Worm (Caenorhabditis elegans) whole organism, L2 larva: ENCODE data around the gene ikke-1.

Source experiments
- aly-2 ChIP-seq: fragments of 150-350 bp; optimal IDR thresholded peaks from 2 replicates; lab custom pipeline; 2014; ENCODE audit warnings: missing biosample characterization, missing genetic modification characterization
- ama-1 ChIP-seq: fragments of 150-350 bp; optimal IDR thresholded peaks from 2 replicates; lab custom pipeline; 2018; ENCODE audit warnings: inconsistent platforms
- blmp-1 ChIP-seq: sonication (generic microtip); optimal IDR thresholded peaks from 2 replicates; lab custom pipeline; 2017; ENCODE audit warnings: missing genetic modification characterization, mild to moderate bottlenecking, missing compliant biosample characterization, antibody characterized with exemption, moderate library complexity; ENCODE audit not compliant: insufficient read depth
- ceh-16 ChIP-seq: fragments of 150-350 bp; optimal IDR thresholded peaks from 2 replicates; lab custom pipeline; 2014; ENCODE audit warnings: missing biosample characterization, missing genetic modification characterization
- elt-1 ChIP-seq: fragments of 150-350 bp; optimal IDR thresholded peaks from 2 replicates; lab custom pipeline; 2014; ENCODE audit warnings: missing biosample characterization, missing genetic modification characterization
- nhr-6 ChIP-seq: fragments of 150-350 bp; optimal IDR thresholded peaks from 2 replicates; lab custom pipeline; 2014; ENCODE audit warnings: missing biosample characterization, missing genetic modification characterization
- nhr-77 ChIP-seq: fragments of 150-350 bp; optimal IDR thresholded peaks from 2 replicates; lab custom pipeline; 2014; ENCODE audit warnings: missing biosample characterization, missing genetic modification characterization
- sem-4 ChIP-seq: fragments of 150-350 bp; optimal IDR thresholded peaks from 2 replicates; lab custom pipeline; 2014; ENCODE audit warnings: missing biosample characterization, missing genetic modification reagents, missing genetic modification characterization
- unc-62 ChIP-seq: fragments of 150-350 bp; optimal IDR thresholded peaks from 2 replicates; lab custom pipeline; 2014; ENCODE audit warnings: missing biosample characterization, missing genetic modification reagents, missing genetic modification characterization
- ztf-11 ChIP-seq: sonication (generic microtip); optimal IDR thresholded peaks from 2 replicates; lab custom pipeline; 2017; ENCODE audit warnings: missing biosample characterization, missing genetic modification characterization

DNA sequence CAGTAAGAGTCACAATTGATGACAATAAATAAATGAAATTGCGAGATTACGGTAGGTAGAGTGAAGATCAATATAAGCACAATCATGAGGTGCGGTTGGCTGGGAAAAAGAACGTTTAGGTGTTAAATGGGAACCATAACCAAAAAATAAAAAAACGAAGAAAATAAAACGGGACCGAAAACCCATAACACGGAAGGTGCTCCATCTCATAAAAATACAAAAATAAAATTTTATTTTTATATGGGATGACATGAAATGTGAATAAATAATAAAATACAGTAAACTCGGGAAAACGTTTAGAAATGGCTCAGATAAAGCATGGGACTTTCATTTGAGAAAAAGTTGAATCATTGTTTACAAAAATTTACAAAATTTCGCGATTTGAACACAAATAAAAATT lies 25.0 kb upstream of the ikke-1 start, which contains the start of gene F02A9.7:
- TF ChIP-seq nhr-77 (tag; lab: Kevin White, UChicago) (no peak), unc-62 (no peak), ceh-16 (tag; lab: Kevin White, UChicago) (no peak), blmp-1 (tag; lab: Kevin White, UChicago) (no peak), nhr-6 (tag; lab: Kevin White, UChicago) (no peak), aly-2 (tag; lab: Kevin White, UChicago) (no peak), ama-1 (no peak), ztf-11 (no peak), sem-4 (tag; lab: Kevin White, UChicago) (no peak), elt-1 (tag; lab: Kevin White, UChicago) (no peak)
